Worm (Caenorhabditis elegans) whole organism, late embryonic: ENCODE data around the gene T27E7.4.

Experiments used
- ama-1 ChIP-seq: fragments of 150-350 bp; optimal IDR thresholded peaks from 2 replicates; lab custom pipeline; 2014
- pax-1 ChIP-seq: fragments of 150-350 bp; optimal IDR thresholded peaks from 2 replicates; lab custom pipeline; 2014; ENCODE audit warnings: missing biosample characterization, missing genetic modification characterization

DNA sequence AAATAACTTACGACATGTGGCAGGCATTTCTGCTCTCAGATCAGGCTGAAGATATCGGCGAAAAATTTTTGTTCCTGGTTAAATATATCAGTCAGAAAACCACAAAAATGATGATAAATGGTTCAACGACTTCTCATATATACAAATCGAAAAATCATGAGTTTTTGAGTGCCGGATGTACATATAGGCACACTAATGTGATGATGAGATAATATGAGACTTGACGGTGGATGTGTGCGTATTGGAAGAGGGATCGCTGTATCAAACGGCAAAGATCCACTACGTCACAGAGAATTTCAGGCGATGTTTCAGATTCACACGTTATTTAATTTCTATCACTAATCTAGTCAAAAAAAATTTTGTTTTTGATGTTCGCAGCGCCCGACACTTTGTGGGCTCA is 37.7 kb upstream of the T27E7.4 start, which contains the start of gene glb-34:
- TF ChIP-seq ama-1 (lab: Kevin White, UChicago): no peak
- TF ChIP-seq pax-1: no peak
